Fruit fly (Drosophila melanogaster) whole organism, embryonic: ENCODE measurements around the gene CG6870.
A peak's percentile ranks its signal among the peaks of the same experiment; 100 is the strongest.

Source experiments
- Atf-2 ChIP-seq: fragments of 200-800 bp; sonication (Bioruptor generic); optimal IDR thresholded peaks from 2 replicates; lab custom pipeline; 2016; ENCODE audit warnings: missing biosample characterization, missing genetic modification characterization
- B-H1 ChIP-seq: fragments of 200-800 bp; sonication (Bioruptor generic); IDR thresholded peaks from 3 replicates; pipeline ENCODE4 v1.3.6; 2022; ENCODE audit warnings: missing biosample characterization, missing genetic modification characterization
- Bdp1 ChIP-seq: fragments of 200-800 bp; sonication (Bioruptor generic); optimal IDR thresholded peaks from 3 replicates; lab custom pipeline; 2016; ENCODE audit warnings: missing biosample characterization, missing genetic modification characterization
- CG10462 ChIP-seq: fragments of 200-800 bp; sonication (Bioruptor generic); optimal IDR thresholded peaks from 2 replicates; lab custom pipeline; 2016; ENCODE audit warnings: missing biosample characterization, missing genetic modification characterization
- CG10654 ChIP-seq: fragments of 200-800 bp; sonication (Bioruptor generic); optimal IDR thresholded peaks from 2 replicates; lab custom pipeline; 2016; ENCODE audit warnings: missing biosample characterization, missing genetic modification characterization
- CG11085 ChIP-seq: fragments of 200-800 bp; sonication (Bioruptor generic); IDR thresholded peaks from 2 replicates; pipeline ENCODE4 v1.3.6; 2022; ENCODE audit warnings: missing biosample characterization, missing genetic modification characterization
- CG11247 ChIP-seq: fragments of 200-800 bp; sonication (Bioruptor generic); IDR thresholded peaks from 2 replicates; pipeline ENCODE4 v1.3.6; 2022; ENCODE audit warnings: missing biosample characterization, missing genetic modification characterization
- CG11504 ChIP-seq: fragments of 200-800 bp; sonication (Bioruptor generic); optimal IDR thresholded peaks from 3 replicates; lab custom pipeline; 2019; ENCODE audit warnings: missing biosample characterization, mild to moderate bottlenecking, missing genetic modification characterization, moderate library complexity
- CG11560 ChIP-seq: fragments of 200-800 bp; sonication (Bioruptor generic); IDR thresholded peaks from 3 replicates; pipeline ENCODE4 v1.3.6; 2022; ENCODE audit warnings: missing biosample characterization, missing genetic modification characterization
- CG14050 ChIP-seq: fragments of 200-800 bp; sonication (Bioruptor generic); IDR thresholded peaks from 3 replicates; pipeline ENCODE4 v1.3.6; 2022; ENCODE audit warnings: missing biosample characterization, missing genetic modification characterization
- CG14441 ChIP-seq: fragments of 200-800 bp; sonication (Bioruptor generic); IDR thresholded peaks from 2 replicates; pipeline ENCODE4 v1.3.6; 2022; ENCODE audit warnings: missing biosample characterization, missing genetic modification characterization
- CG14860 ChIP-seq: fragments of 200-800 bp; sonication (Bioruptor generic); IDR thresholded peaks from 3 replicates; pipeline ENCODE4 v1.3.6; 2022; ENCODE audit warnings: missing biosample characterization, missing genetic modification characterization; ENCODE audit not compliant: partially characterized antibody
- CG14965 ChIP-seq: fragments of 200-800 bp; sonication (Bioruptor generic); optimal IDR thresholded peaks from 2 replicates; lab custom pipeline; 2016; ENCODE audit warnings: missing biosample characterization, missing genetic modification characterization, borderline replicate concordance
- CG15479 ChIP-seq: fragments of 200-800 bp; sonication (Bioruptor generic); optimal IDR thresholded peaks from 3 replicates; lab custom pipeline; 2019; ENCODE audit warnings: missing biosample characterization, mild to moderate bottlenecking, missing genetic modification characterization, moderate library complexity
- CG3281 ChIP-seq: fragments of 200-800 bp; sonication (Bioruptor generic); optimal IDR thresholded peaks from 3 replicates; lab custom pipeline; 2017; ENCODE audit warnings: missing biosample characterization, mild to moderate bottlenecking, missing genetic modification characterization
- CG3995 ChIP-seq: fragments of 200-800 bp; sonication (Bioruptor generic); optimal IDR thresholded peaks from 3 replicates; lab custom pipeline; 2016; ENCODE audit warnings: missing biosample characterization, missing genetic modification characterization
- CG4820 ChIP-seq: fragments of 200-800 bp; sonication (Bioruptor generic); optimal IDR thresholded peaks from 3 replicates; lab custom pipeline; 2016; ENCODE audit warnings: missing biosample characterization, missing genetic modification characterization
- CG5180 ChIP-seq: fragments of 200-800 bp; sonication (Bioruptor generic); optimal IDR thresholded peaks from 3 replicates; lab custom pipeline; 2017; ENCODE audit warnings: missing biosample characterization, missing genetic modification characterization, mild to moderate bottlenecking, moderate library complexity, missing genetic modification reagents
- CG6272 ChIP-seq: fragments of 200-800 bp; sonication (Bioruptor generic); IDR thresholded peaks from 2 replicates; pipeline ENCODE4 v1.3.6; 2022; ENCODE audit warnings: missing biosample characterization, missing genetic modification characterization
- CG6654 ChIP-seq: fragments of 200-800 bp; sonication (Bioruptor generic); optimal IDR thresholded peaks from 2 replicates; lab custom pipeline; 2017; ENCODE audit warnings: missing biosample characterization, mild to moderate bottlenecking, missing genetic modification characterization
- CG6791 ChIP-seq: fragments of 200-800 bp; sonication (Bioruptor generic); IDR thresholded peaks from 3 replicates; pipeline ENCODE4 v1.3.6; 2022; ENCODE audit warnings: missing biosample characterization, missing genetic modification characterization; ENCODE audit not compliant: partially characterized antibody
- CG9817 ChIP-seq: fragments of 200-800 bp; sonication (Bioruptor generic); optimal IDR thresholded peaks from 2 replicates; lab custom pipeline; 2018; ENCODE audit warnings: missing biosample characterization, mild to moderate bottlenecking, missing genetic modification characterization, moderate library complexity
- CG9932 ChIP-seq: fragments of 200-800 bp; sonication (Bioruptor generic); IDR thresholded peaks from 2 replicates; pipeline ENCODE4 v1.3.6; 2022; ENCODE audit warnings: missing biosample characterization, missing genetic modification characterization
- CTCF ChIP-seq: fragments of 200-800 bp; sonication (Bioruptor generic); optimal IDR thresholded peaks from 2 replicates; lab custom pipeline; 2017; ENCODE audit warnings: missing biosample characterization, mild to moderate bottlenecking, missing genetic modification characterization, moderate library complexity
- D19B ChIP-seq: fragments of 200-800 bp; sonication (Bioruptor generic); optimal IDR thresholded peaks from 2 replicates; lab custom pipeline; 2017; ENCODE audit warnings: missing biosample characterization, mild to moderate bottlenecking, missing genetic modification characterization
- Doc2 ChIP-seq: fragments of 200-800 bp; sonication (Bioruptor generic); IDR thresholded peaks from 2 replicates; pipeline ENCODE4 v1.3.6; 2022; ENCODE audit warnings: missing biosample characterization, missing genetic modification characterization
- Elba2 ChIP-seq: fragments of 200-800 bp; sonication (Bioruptor generic); optimal IDR thresholded peaks from 3 replicates; lab custom pipeline; 2016; ENCODE audit warnings: missing biosample characterization, missing genetic modification characterization
- HHEX ChIP-seq: fragments of 200-800 bp; sonication (Bioruptor generic); optimal IDR thresholded peaks from 3 replicates; lab custom pipeline; 2017; ENCODE audit warnings: missing biosample characterization, mild to moderate bottlenecking, missing genetic modification characterization, missing genetic modification reagents
- HmgZ ChIP-seq: fragments of 200-800 bp; sonication (Bioruptor generic); optimal IDR thresholded peaks from 2 replicates; lab custom pipeline; 2018; ENCODE audit warnings: missing biosample characterization, mild to moderate bottlenecking, missing genetic modification characterization
- Hmx ChIP-seq: fragments of 200-800 bp; sonication (Bioruptor generic); optimal IDR thresholded peaks from 2 replicates; lab custom pipeline; 2016; ENCODE audit warnings: missing biosample characterization, missing genetic modification characterization
- Lpt ChIP-seq: fragments of >200 bp; optimal IDR thresholded peaks from 2 replicates; lab custom pipeline; 2018; ENCODE audit warnings: missing biosample characterization, missing genetic modification characterization
- Mrtf ChIP-seq: fragments of 200-800 bp; sonication (Bioruptor generic); IDR thresholded peaks from 3 replicates; pipeline ENCODE4 v1.3.6; 2022; ENCODE audit warnings: missing biosample characterization, missing genetic modification characterization
- NC2α ChIP-seq: fragments of 200-800 bp; sonication (Bioruptor generic); optimal IDR thresholded peaks from 2 replicates; lab custom pipeline; 2016; ENCODE audit warnings: missing biosample characterization, missing genetic modification characterization
- Ptx1 ChIP-seq: fragments of 200-800 bp; sonication (Bioruptor generic); IDR thresholded peaks from 2 replicates; pipeline ENCODE4 v1.3.6; 2022; ENCODE audit warnings: missing biosample characterization, missing genetic modification characterization
- cad ChIP-seq: fragments of >200 bp; optimal IDR thresholded peaks from 2 replicates; lab custom pipeline; 2017; ENCODE audit warnings: missing biosample characterization, missing genetic modification characterization
- cato ChIP-seq: fragments of 200-800 bp; sonication (Bioruptor generic); optimal IDR thresholded peaks from 2 replicates; lab custom pipeline; 2016; ENCODE audit warnings: missing biosample characterization, missing genetic modification characterization, borderline replicate concordance
- crc ChIP-seq: fragments of 200-800 bp; sonication (Bioruptor generic); optimal IDR thresholded peaks from 2 replicates; lab custom pipeline; 2016; ENCODE audit warnings: missing biosample characterization, missing genetic modification characterization
- dm ChIP-seq: fragments of 200-800 bp; sonication (Bioruptor generic); optimal IDR thresholded peaks from 3 replicates; lab custom pipeline; 2016; ENCODE audit warnings: missing biosample characterization, missing genetic modification characterization
- gce ChIP-seq: fragments of 200-800 bp; sonication (Bioruptor generic); IDR thresholded peaks from 3 replicates; pipeline ENCODE4 v1.3.6; 2022; ENCODE audit warnings: missing biosample characterization, missing genetic modification characterization
- gt ChIP-seq: fragments of 200-800 bp; sonication (Bioruptor generic); IDR thresholded peaks from 2 replicates; pipeline ENCODE4 v1.3.6; 2022; ENCODE audit warnings: missing biosample characterization, missing genetic modification characterization
- kni ChIP-seq: fragments of 200-800 bp; sonication (Bioruptor generic); optimal IDR thresholded peaks from 3 replicates; lab custom pipeline; 2017; ENCODE audit warnings: mild to moderate bottlenecking, missing biosample characterization, missing genetic modification reagents, missing genetic modification characterization
- lbe ChIP-seq: fragments of 200-800 bp; sonication (Bioruptor generic); optimal IDR thresholded peaks from 2 replicates; lab custom pipeline; 2016; ENCODE audit warnings: missing biosample characterization, mild to moderate bottlenecking, missing genetic modification characterization
- lmd ChIP-seq: fragments of 200-800 bp; sonication (Bioruptor generic); IDR thresholded peaks from 2 replicates; pipeline ENCODE4 v1.3.6; 2022; ENCODE audit warnings: missing biosample characterization, missing genetic modification characterization
- mirr ChIP-seq: fragments of 200-800 bp; sonication (Bioruptor generic); optimal IDR thresholded peaks from 3 replicates; lab custom pipeline; 2018; ENCODE audit warnings: missing biosample characterization, mild to moderate bottlenecking, missing genetic modification characterization
- phol ChIP-seq: fragments of 200-800 bp; sonication (Bioruptor generic); optimal IDR thresholded peaks from 3 replicates; lab custom pipeline; 2018; ENCODE audit warnings: missing biosample characterization, mild to moderate bottlenecking, missing genetic modification characterization, moderate library complexity
- pros ChIP-seq: fragments of 200-800 bp; sonication (Bioruptor generic); optimal IDR thresholded peaks from 3 replicates; lab custom pipeline; 2019; ENCODE audit warnings: missing biosample characterization, mild to moderate bottlenecking, missing genetic modification characterization, moderate library complexity
- pum ChIP-seq: fragments of 200-800 bp; sonication (Bioruptor generic); optimal IDR thresholded peaks from 2 replicates; lab custom pipeline; 2016; ENCODE audit warnings: missing biosample characterization, missing genetic modification characterization
- row ChIP-seq: fragments of 200-800 bp; sonication (Bioruptor generic); IDR thresholded peaks from 3 replicates; pipeline ENCODE4 v1.3.6; 2022; ENCODE audit warnings: missing biosample characterization, missing genetic modification characterization
- run ChIP-seq: fragments of 200-800 bp; sonication (Bioruptor generic); optimal IDR thresholded peaks from 3 replicates; lab custom pipeline; 2018; ENCODE audit warnings: missing biosample characterization, mild to moderate bottlenecking, missing genetic modification characterization
- sna ChIP-seq: fragments of 200-800 bp; sonication (Bioruptor generic); IDR thresholded peaks from 2 replicates; pipeline ENCODE4 v1.3.6; 2022; ENCODE audit warnings: missing biosample characterization, missing genetic modification characterization; ENCODE audit not compliant: partially characterized antibody
- so ChIP-seq: fragments of 200-800 bp; sonication (Bioruptor generic); IDR thresholded peaks from 3 replicates; pipeline ENCODE4 v1.3.6; 2022; ENCODE audit warnings: missing biosample characterization, missing genetic modification characterization
- sr ChIP-seq: fragments of 200-800 bp; sonication (Bioruptor generic); IDR thresholded peaks from 3 replicates; pipeline ENCODE4 v1.3.6; 2022; ENCODE audit warnings: missing biosample characterization, missing genetic modification characterization
- stc ChIP-seq: fragments of 200-800 bp; sonication (Bioruptor generic); IDR thresholded peaks from 2 replicates; pipeline ENCODE4 v1.3.6; 2022; ENCODE audit warnings: missing biosample characterization, missing genetic modification characterization
- vvl ChIP-seq: fragments of 200-800 bp; sonication (Bioruptor generic); IDR thresholded peaks from 2 replicates; pipeline ENCODE4 v1.3.6; 2022; ENCODE audit warnings: missing biosample characterization, missing genetic modification characterization

Gene CG6870

dm6 chr2L:17582994-17583393 lies 9.1 kb downstream of the CG6870 start (continued):
- TF ChIP-seq Hmx (GFP tag; lab: Kevin White, UChicago) (no peak), CG3281 (no peak), CG14860 (GFP tag; lab: Robert Waterston, UW) (no peak), CG14441 (GFP tag; lab: Robert Waterston, UW) (no peak), Doc2 (GFP tag; lab: Robert Waterston, UW) (no peak), B-H1 (no peak), CG11504 (peak; percentile 59), pros (GFP tag; lab: Kevin White, UChicago) (no peak), D19B (GFP tag; lab: Kevin White, UChicago) (no peak), vvl (GFP tag; lab: Robert Waterston, UW) (peak; percentile 59), Atf-2 (peak; percentile 38), Elba2 (GFP tag; lab: Kevin White, UChicago) (no peak), NC2α (GFP tag; lab: Kevin White, UChicago) (no peak), gt (no peak), Lpt (GFP tag; lab: Kevin White, UChicago) (no peak), CTCF (no peak), CG11560 (tag; lab: Robert Waterston, UW) (no peak), Mrtf (GFP tag; lab: Robert Waterston, UW) (no peak), mirr (GFP tag; lab: Kevin White, UChicago) (no peak), row (GFP tag; lab: Robert Waterston, UW) (peak; percentile 66), pum (GFP tag; lab: Kevin White, UChicago) (no peak), so (GFP tag; lab: Robert Waterston, UW) (no peak), lmd (GFP tag; lab: Robert Waterston, UW) (no peak; the same call in 1 of the 2 replicates), crc (GFP tag; lab: Kevin White, UChicago) (no peak), CG4820 (GFP tag; lab: Kevin White, UChicago) (peak; percentile 38), sr (GFP tag; lab: Robert Waterston, UW) (no peak), CG14965 (GFP tag; lab: Kevin White, UChicago) (no peak), sna (GFP tag; lab: Robert Waterston, UW) (no peak), CG9932 (no peak), phol (tag; lab: Kevin White, UChicago) (peak; percentile 21), stc (no peak), lbe (no peak), CG5180 (GFP tag; lab: Kevin White, UChicago) (no peak), CG6654 (GFP tag; lab: Kevin White, UChicago) (no peak), CG14050 (no peak), CG15479 (GFP tag; lab: Kevin White, UChicago) (no peak), Ptx1 (peak; percentile 47; the same call in 1 of the 2 replicates), CG6791 (GFP tag; lab: Robert Waterston, UW) (no peak), CG10462 (GFP tag; lab: Kevin White, UChicago) (peak; percentile 15), CG11247 (GFP tag; lab: Robert Waterston, UW) (no peak), CG6272 (GFP tag; lab: Robert Waterston, UW) (no peak), cad (GFP tag; lab: Kevin White, UChicago) (no peak), gce (GFP tag; lab: Robert Waterston, UW) (no peak), run (no peak), Bdp1 (GFP tag; lab: Kevin White, UChicago) (no peak), HHEX (GFP tag; lab: Kevin White, UChicago) (no peak), dm (GFP tag; lab: Kevin White, UChicago) (peak; percentile 11), CG11085 (GFP tag; lab: Robert Waterston, UW) (no peak), HmgZ (tag; lab: Kevin White, UChicago) (peak; percentile 4), cato (peak; percentile 20), CG9817 (peak; percentile 12), CG10654 (no peak), CG3995 (GFP tag; lab: Kevin White, UChicago) (no peak), kni (GFP tag; lab: Kevin White, UChicago) (no peak)
